Fruit fly (Drosophila melanogaster) whole organism, wandering third instar larva: Measurements from ENCODE around the gene dachs.

Experiments used
- CG32264 ChIP-seq: fragments of 200-800 bp; sonication (Bioruptor generic); optimal IDR thresholded peaks from 2 replicates; lab custom pipeline; 2016; ENCODE audit warnings: missing biosample characterization, missing genetic modification characterization
- CG9705 ChIP-seq: fragments of 200-800 bp; sonication (Bioruptor generic); optimal IDR thresholded peaks from 2 replicates; lab custom pipeline; 2018; ENCODE audit warnings: missing biosample characterization, mild to moderate bottlenecking, missing genetic modification characterization
- Dfd ChIP-seq: fragments of >200 bp; optimal IDR thresholded peaks from 2 replicates; lab custom pipeline; 2017; ENCODE audit warnings: missing biosample characterization, missing genetic modification characterization
- Dif ChIP-seq: fragments of 200-275, 200-300 bp; sonication (Bioruptor generic); optimal IDR thresholded peaks from 2 replicates; lab custom pipeline; 2018; ENCODE audit warnings: missing biosample characterization, missing genetic modification characterization; ENCODE audit not compliant: partially characterized antibody
- GATAd ChIP-seq: sonication (Bioruptor generic); optimal IDR thresholded peaks from 2 replicates; lab custom pipeline; 2016; ENCODE audit warnings: missing biosample characterization, missing genetic modification characterization
- HLH106 ChIP-seq: fragments of 200-800 bp; optimal IDR thresholded peaks from 3 replicates; lab custom pipeline; 2019; ENCODE audit warnings: missing biosample characterization, mild to moderate bottlenecking, missing genetic modification characterization, moderate library complexity
- Hnf4 ChIP-seq: fragments of 200-800 bp; sonication (Bioruptor generic); optimal IDR thresholded peaks from 2 replicates; lab custom pipeline; 2016; ENCODE audit warnings: missing biosample characterization, mild to moderate bottlenecking, missing genetic modification characterization
- Hr78 ChIP-seq: fragments of >200 bp; optimal IDR thresholded peaks from 2 replicates; lab custom pipeline; 2017; ENCODE audit warnings: missing biosample characterization, missing genetic modification characterization
- Hr83 ChIP-seq: fragments of 200-300 bp; sonication (Bioruptor generic); optimal IDR thresholded peaks from 2 replicates; lab custom pipeline; 2016; ENCODE audit warnings: missing biosample characterization, mild to moderate bottlenecking, missing genetic modification characterization, moderate library complexity; ENCODE audit not compliant: poor library complexity, severe bottlenecking
- Jra ChIP-seq: sonication (Bioruptor generic); optimal IDR thresholded peaks from 2 replicates; lab custom pipeline; 2016; ENCODE audit warnings: missing biosample characterization, missing genetic modification characterization
- Mio ChIP-seq: sonication (Bioruptor generic); optimal IDR thresholded peaks from 2 replicates; lab custom pipeline; 2016; ENCODE audit warnings: missing biosample characterization, missing genetic modification characterization
- Myc ChIP-seq: fragments of >200 bp; optimal IDR thresholded peaks from 2 replicates; lab custom pipeline; 2017
- N ChIP-seq: fragments of >200 bp; optimal IDR thresholded peaks from 2 replicates; lab custom pipeline; 2018; ENCODE audit warnings: missing biosample characterization, missing external identifiers, missing genetic modification characterization
- OdsH ChIP-seq: fragments of 200-800 bp; sonication (Bioruptor generic); optimal IDR thresholded peaks from 2 replicates; lab custom pipeline; 2016; ENCODE audit warnings: missing biosample characterization, mild to moderate bottlenecking, missing genetic modification characterization
- Rel ChIP-seq, 2 experiments: fragments of 200-800 bp; sonication (Bioruptor generic) in 1 of 2; optimal IDR thresholded peaks; 2 replicates in 1 of 2; 3 replicates in 1 of 2; lab custom pipeline; 2016 to 2019; ENCODE audit warnings: mild to moderate bottlenecking in 2 of 2, missing biosample characterization in 2 of 2, missing genetic modification characterization in 2 of 2, moderate library complexity in 1 of 2
- Sp1 ChIP-seq: fragments of 200-800 bp; sonication (Bioruptor generic); optimal IDR thresholded peaks from 3 replicates; lab custom pipeline; 2019; ENCODE audit warnings: missing biosample characterization, mild to moderate bottlenecking, missing genetic modification characterization, moderate library complexity
- br ChIP-seq: fragments of 200-800 bp; sonication (Bioruptor generic); optimal IDR thresholded peaks from 2 replicates; lab custom pipeline; 2016; ENCODE audit warnings: missing biosample characterization, missing genetic modification characterization
- brk ChIP-seq: fragments of 200-800 bp; sonication (Bioruptor generic); optimal IDR thresholded peaks from 2 replicates; lab custom pipeline; 2016; ENCODE audit warnings: missing biosample characterization, mild to moderate bottlenecking, missing genetic modification characterization
- dl ChIP-seq, 2 experiments: fragments of 175-275, 200-275 bp in 1 of 2; fragments of 200-275 bp in 1 of 2; sonication (Bioruptor generic); optimal IDR thresholded peaks; lab custom pipeline; 2018; ENCODE audit warnings: mild to moderate bottlenecking in 2 of 2, missing biosample characterization in 2 of 2, missing genetic modification characterization in 2 of 2, moderate library complexity in 2 of 2; ENCODE audit not compliant: partially characterized antibody in 2 of 2, insufficient read depth in 1 of 2
- dsf ChIP-seq: sonication (Bioruptor generic); optimal IDR thresholded peaks from 2 replicates; lab custom pipeline; 2016; ENCODE audit warnings: missing biosample characterization, missing genetic modification characterization, borderline replicate concordance
- ey ChIP-seq: fragments of 200-800 bp; sonication (Bioruptor generic); optimal IDR thresholded peaks from 2 replicates; lab custom pipeline; 2016; ENCODE audit warnings: missing biosample characterization, missing genetic modification characterization
- foxo ChIP-seq, 2 experiments: fragments of 200-800 bp; sonication (Bioruptor generic); optimal IDR thresholded peaks; 2 replicates in 1 of 2; 3 replicates in 1 of 2; lab custom pipeline; 2016 to 2017; ENCODE audit warnings: missing biosample characterization in 2 of 2, missing genetic modification characterization in 2 of 2
- fru ChIP-seq: fragments of 200-800 bp; sonication (Bioruptor generic); optimal IDR thresholded peaks from 3 replicates; lab custom pipeline; 2016; ENCODE audit warnings: missing biosample characterization, mild to moderate bottlenecking, missing genetic modification characterization
- h ChIP-seq: fragments of 200-800 bp; sonication (Bioruptor generic); optimal IDR thresholded peaks from 3 replicates; lab custom pipeline; 2016; ENCODE audit warnings: missing biosample characterization, mild to moderate bottlenecking, missing genetic modification characterization
- jim ChIP-seq: fragments of 175-275, 200-325 bp; sonication (Bioruptor generic); optimal IDR thresholded peaks from 2 replicates; lab custom pipeline; 2016; ENCODE audit warnings: missing biosample characterization, mild to moderate bottlenecking, missing genetic modification characterization
- lola ChIP-seq: fragments of >200 bp; optimal IDR thresholded peaks from 2 replicates; lab custom pipeline; 2017; ENCODE audit warnings: missing biosample characterization, missing genetic modification characterization
- pan ChIP-seq: fragments of >200 bp; optimal IDR thresholded peaks from 2 replicates; lab custom pipeline; 2017
- psq ChIP-seq: fragments of 200-800 bp; sonication (Bioruptor generic); optimal IDR thresholded peaks from 3 replicates; lab custom pipeline; 2017; ENCODE audit warnings: missing biosample characterization, mild to moderate bottlenecking, missing genetic modification characterization, moderate library complexity
- rgr ChIP-seq: fragments of 200-800 bp; sonication (Bioruptor generic); optimal IDR thresholded peaks from 3 replicates; lab custom pipeline; 2016; ENCODE audit warnings: missing biosample characterization, mild to moderate bottlenecking, missing genetic modification characterization
- sage ChIP-seq: fragments of 200-800 bp; sonication (Bioruptor generic); optimal IDR thresholded peaks from 2 replicates; lab custom pipeline; 2016; ENCODE audit warnings: missing biosample characterization, mild to moderate bottlenecking, missing genetic modification characterization
- sv ChIP-seq: fragments of 200-800 bp; sonication (Bioruptor generic); optimal IDR thresholded peaks from 3 replicates; lab custom pipeline; 2016; ENCODE audit warnings: missing biosample characterization, missing genetic modification characterization
- tai ChIP-seq: sonication (Bioruptor generic); optimal IDR thresholded peaks from 2 replicates; lab custom pipeline; 2016; ENCODE audit warnings: missing biosample characterization, missing genetic modification characterization
- usp ChIP-seq: fragments of >200 bp; optimal IDR thresholded peaks from 2 replicates; lab custom pipeline; 2017; ENCODE audit warnings: missing biosample characterization, missing genetic modification characterization
- woc ChIP-seq: sonication (Bioruptor generic); optimal IDR thresholded peaks from 2 replicates; lab custom pipeline; 2016; ENCODE audit warnings: missing biosample characterization, mild to moderate bottlenecking, missing genetic modification characterization

dachs gene

DNA sequence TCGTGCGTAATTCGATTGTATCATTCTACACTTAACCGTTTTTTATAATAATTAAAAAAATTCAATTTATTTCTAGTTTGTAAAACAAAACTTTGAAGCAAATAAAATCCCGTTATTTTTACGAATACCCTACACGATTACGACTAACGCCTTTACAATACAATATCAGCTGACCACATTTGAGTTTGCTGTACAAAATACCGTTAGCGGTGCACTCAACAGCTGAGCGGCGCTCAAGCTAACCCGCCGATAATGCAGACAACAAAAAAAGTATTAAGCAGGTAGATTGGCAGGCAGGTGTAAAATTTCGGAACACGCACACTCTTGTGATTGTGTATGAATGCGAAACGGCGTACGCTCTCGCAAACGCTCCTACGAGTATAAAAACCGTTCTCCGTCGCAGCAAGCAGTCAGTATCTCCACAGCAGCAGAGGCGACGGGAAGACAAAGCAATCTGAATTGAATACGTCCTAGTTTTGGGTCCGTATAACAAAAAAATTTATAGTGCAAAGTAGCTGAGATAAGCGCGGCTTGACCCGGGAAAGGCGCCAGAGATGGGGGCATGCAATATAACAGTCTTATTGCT lies 55.2 kb downstream of the dachs start, which contains the start of gene Acer:
Acer (plus strand) TSS at position 210 of the 586 bp plus-strand sequence.
- peak; percentile 51 for TF ChIP-seq Dif (GFP tag; lab: Kevin White, UChicago)
- TF ChIP-seq CG32264 (GFP tag; lab: Kevin White, UChicago), result no peak
- no peak for TF ChIP-seq usp (GFP tag; lab: Kevin White, UChicago)
- no peak for TF ChIP-seq sage
- TF ChIP-seq fru (GFP tag; lab: Kevin White, UChicago), result no peak
- TF ChIP-seq h (GFP tag; lab: Kevin White, UChicago), result peak; percentile 14
- no peak for TF ChIP-seq sv (GFP tag; lab: Kevin White, UChicago)
- TF ChIP-seq, all 38 proteins: peak for 2

DNA sequence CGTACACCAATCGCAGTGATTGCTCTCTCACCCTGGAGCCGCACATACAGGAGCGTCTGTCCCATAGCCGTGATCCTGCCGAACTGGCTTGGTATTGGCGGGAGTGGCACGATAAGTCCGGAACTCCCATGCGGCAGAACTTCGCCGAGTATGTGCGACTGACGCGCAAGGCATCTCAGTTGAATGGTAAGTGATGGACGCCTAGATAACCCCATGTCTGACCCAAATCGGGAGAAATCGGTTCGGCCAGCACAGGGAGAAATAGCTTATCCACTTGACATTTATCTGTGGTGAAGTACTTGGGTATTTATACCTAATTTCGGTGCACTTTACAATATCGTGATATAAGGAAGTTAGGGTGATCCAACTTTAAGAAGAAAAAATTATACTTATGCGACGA lies 56.2 kb downstream of the dachs start:
- no peak for TF ChIP-seq jim (GFP tag; lab: Kevin White, UChicago)
- TF ChIP-seq Sp1, result no peak
- TF ChIP-seq Myc, result no peak
- no peak for TF ChIP-seq Jra (GFP tag; lab: Kevin White, UChicago)
- no peak for TF ChIP-seq psq (GFP tag; lab: Kevin White, UChicago)
- TF ChIP-seq usp (GFP tag; lab: Kevin White, UChicago), result no peak
- no peak for TF ChIP-seq Mio (GFP tag; lab: Kevin White, UChicago)
- no peak for TF ChIP-seq lola (GFP tag; lab: Kevin White, UChicago)
- no peak for TF ChIP-seq br (GFP tag; lab: Kevin White, UChicago)
- TF ChIP-seq ey (GFP tag; lab: Kevin White, UChicago), result no peak
- no peak for TF ChIP-seq fru (GFP tag; lab: Kevin White, UChicago)
- TF ChIP-seq tai (GFP tag; lab: Kevin White, UChicago), result no peak
- no peak for TF ChIP-seq Hnf4
- TF ChIP-seq, all 38 proteins: peak for 0

DNA sequence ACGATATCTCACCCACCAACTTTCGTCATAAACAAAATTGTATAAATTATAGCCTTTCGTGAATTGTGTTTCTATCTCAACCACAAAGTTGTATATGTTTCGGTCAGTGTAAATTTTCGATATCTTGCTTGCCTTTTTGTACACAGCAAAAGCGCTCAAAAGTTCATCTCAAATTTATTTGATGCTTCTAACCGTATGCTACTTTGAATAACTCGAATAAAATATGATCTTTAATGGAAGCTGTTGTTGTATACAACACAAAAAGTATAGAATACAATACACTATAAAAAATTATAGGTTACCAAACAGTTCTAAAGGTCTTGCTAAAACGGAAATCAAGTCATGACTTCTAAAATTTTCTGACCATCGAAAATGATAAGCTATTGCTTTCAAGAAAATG lies 58.4 kb downstream of the dachs start:
- TF ChIP-seq rgr (GFP tag; lab: Kevin White, UChicago) (no peak), dsf (GFP tag; lab: Kevin White, UChicago) (no peak)

DNA sequence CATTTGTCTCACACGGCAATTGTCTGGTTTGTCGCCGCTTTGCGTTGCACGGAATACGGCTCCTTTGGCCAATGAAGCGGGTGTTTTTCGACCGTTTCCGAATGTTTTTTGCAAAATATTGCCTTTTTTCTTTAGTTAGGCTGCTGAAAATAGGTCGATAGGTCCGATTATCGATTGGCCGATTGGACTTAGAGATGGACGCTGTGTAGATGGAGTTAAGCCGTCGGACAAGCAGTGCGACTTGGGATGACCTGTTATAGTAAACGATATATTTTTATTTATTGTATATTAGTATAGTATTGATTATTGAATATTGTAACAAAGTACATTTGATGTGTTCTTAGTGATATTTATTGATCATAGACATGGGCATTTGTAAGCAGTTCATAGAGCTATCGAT lies 61.7 kb downstream of the dachs start, which contains the start of the genes lmgA and lmgB:
lmgA (minus strand) TSS at position 301 of the 400 bp plus-strand sequence.
lmgB (minus strand) TSS at position 301 of the 400 bp plus-strand sequence.
- TF ChIP-seq OdsH (GFP tag; lab: Kevin White, UChicago) (peak; percentile 31), fru (GFP tag; lab: Kevin White, UChicago) (peak; percentile 7), HLH106 (tag; lab: Kevin White, UChicago) (peak; percentile 14), Rel (GFP tag; optimal IDR thresholded peaks at IDR 0.05; lab: Kevin White, UChicago) (no peak), Rel (tag; optimal IDR thresholded peaks at IDR 0.05; lab: Kevin White, UChicago) (no peak), tai (GFP tag; lab: Kevin White, UChicago) (no peak), h (GFP tag; lab: Kevin White, UChicago) (peak; percentile 42), sv (GFP tag; lab: Kevin White, UChicago) (peak; percentile 22), Jra (GFP tag; lab: Kevin White, UChicago) (no peak), foxo (GFP tag; optimal IDR thresholded peaks at IDR 0.05; lab: Kevin White, UChicago) (peak in 1 of 2 experiments; percentile 68), rgr (GFP tag; lab: Kevin White, UChicago) (peak; percentile 59), br (GFP tag; lab: Kevin White, UChicago) (no peak), Hnf4 (peak; percentile 51), sage (peak; percentile 27), Hr83 (GFP tag; lab: Kevin White, UChicago) (peak; percentile 73), jim (GFP tag; lab: Kevin White, UChicago) (peak; percentile 63)

DNA sequence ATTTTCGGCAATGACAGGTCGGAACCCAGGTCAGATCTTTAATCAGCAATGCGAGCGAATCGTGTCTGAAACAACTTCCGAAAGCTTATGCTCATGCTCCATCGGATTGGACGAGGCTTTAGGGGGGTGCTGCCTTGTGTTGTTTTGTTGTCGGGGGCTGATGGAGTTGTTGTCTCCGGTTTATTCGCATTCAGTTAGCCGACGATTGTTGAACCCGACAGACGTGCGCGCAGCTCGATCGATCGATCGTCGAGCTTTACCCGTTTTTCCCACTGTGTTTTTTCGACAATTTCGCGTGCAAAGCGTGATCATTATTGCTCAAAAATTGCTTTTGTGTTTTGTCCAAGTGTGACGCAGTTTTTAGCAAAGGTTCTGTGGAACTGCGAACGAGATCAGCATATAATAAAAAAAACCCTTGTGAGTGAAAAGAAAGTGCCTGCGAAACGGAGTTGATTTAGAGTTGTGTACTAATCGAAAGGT lies 62.4 kb downstream of the dachs start, which contains the start of gene CG17834:
CG17834 (plus strand) TSS at position 191 of the 480 bp plus-strand sequence.
- TF ChIP-seq Dif (GFP tag; lab: Kevin White, UChicago) (peak; percentile 59), Rel (GFP tag; optimal IDR thresholded peaks at IDR 0.05; lab: Kevin White, UChicago) (no peak), Rel (tag; optimal IDR thresholded peaks at IDR 0.05; lab: Kevin White, UChicago) (peak; percentile 85), ey (GFP tag; lab: Kevin White, UChicago) (no peak), Jra (GFP tag; lab: Kevin White, UChicago) (no peak), Hr78 (GFP tag; lab: Kevin White, UChicago) (no peak), fru (GFP tag; lab: Kevin White, UChicago) (no peak), CG9705 (GFP tag; lab: Kevin White, UChicago) (no peak), OdsH (GFP tag; lab: Kevin White, UChicago) (no peak), sage (no peak), brk (GFP tag; lab: Kevin White, UChicago) (no peak), dl (GFP tag; optimal IDR thresholded peaks at IDR 0.05; lab: Kevin White, UChicago; ENCODE audit: insufficient read depth in 1 of 2, partially characterized antibody in 2 of 2) (no peak), Hnf4 (peak; percentile 17), N (GFP tag; lab: Kevin White, UChicago) (no peak), GATAd (GFP tag; lab: Kevin White, UChicago) (no peak), lola (GFP tag; lab: Kevin White, UChicago) (no peak), pan (lab: Kevin White, UChicago) (no peak), psq (GFP tag; lab: Kevin White, UChicago) (no peak), Dfd (no peak), jim (GFP tag; lab: Kevin White, UChicago) (no peak), woc (GFP tag; lab: Kevin White, UChicago) (no peak), h (GFP tag; lab: Kevin White, UChicago) (no peak), HLH106 (tag; lab: Kevin White, UChicago) (peak; percentile 20), Myc (no peak), foxo (GFP tag; optimal IDR thresholded peaks at IDR 0.05; lab: Kevin White, UChicago) (peak in 1 of 2 experiments; percentile 16), br (GFP tag; lab: Kevin White, UChicago) (peak; percentile 45), sv (GFP tag; lab: Kevin White, UChicago) (no peak), Mio (GFP tag; lab: Kevin White, UChicago) (no peak), rgr (GFP tag; lab: Kevin White, UChicago) (no peak), CG32264 (GFP tag; lab: Kevin White, UChicago) (no peak), dsf (GFP tag; lab: Kevin White, UChicago) (no peak), usp (GFP tag; lab: Kevin White, UChicago) (no peak)
